Fruit fly (Drosophila melanogaster) whole organism, embryonic: ENCODE measurements around the gene Rbf.

Source experiments
- Ada2b ChIP-seq: fragments of 200-800 bp; sonication (Bioruptor generic); IDR thresholded peaks from 2 replicates; pipeline ENCODE4 v1.3.6; 2022; ENCODE audit warnings: missing biosample characterization, missing genetic modification characterization
- Adf1 ChIP-seq: fragments of 200-800 bp; sonication (Bioruptor generic); IDR thresholded peaks from 2 replicates; pipeline ENCODE4 v1.3.6; 2022; ENCODE audit warnings: missing biosample characterization, missing genetic modification characterization
- CG10654 ChIP-seq: fragments of 200-800 bp; sonication (Bioruptor generic); optimal IDR thresholded peaks from 2 replicates; lab custom pipeline; 2016; ENCODE audit warnings: missing biosample characterization, missing genetic modification characterization
- CG12391 ChIP-seq: fragments of 200-800 bp; sonication (Bioruptor generic); optimal IDR thresholded peaks from 3 replicates; lab custom pipeline; 2018; ENCODE audit warnings: missing biosample characterization, mild to moderate bottlenecking, missing genetic modification characterization, moderate library complexity
- CG13775 ChIP-seq: fragments of 200-800 bp; sonication (Bioruptor generic); optimal IDR thresholded peaks from 3 replicates; lab custom pipeline; 2017; ENCODE audit warnings: missing biosample characterization, mild to moderate bottlenecking, missing genetic modification characterization
- CG16815 ChIP-seq: fragments of 200-800 bp; sonication (Bioruptor generic); optimal IDR thresholded peaks from 3 replicates; lab custom pipeline; 2017; ENCODE audit warnings: missing biosample characterization, mild to moderate bottlenecking, missing genetic modification characterization
- CG17359 ChIP-seq: fragments of 200-800 bp; sonication (Bioruptor generic); optimal IDR thresholded peaks from 3 replicates; lab custom pipeline; 2018; ENCODE audit warnings: missing biosample characterization, mild to moderate bottlenecking, missing genetic modification characterization, moderate library complexity
- CG1832 ChIP-seq: fragments of 200-800 bp; sonication (Bioruptor generic); optimal IDR thresholded peaks from 2 replicates; lab custom pipeline; 2017; ENCODE audit warnings: missing biosample characterization, mild to moderate bottlenecking, missing genetic modification characterization, inconsistent platforms
- CG2120 ChIP-seq: fragments of 200-800 bp; sonication (Bioruptor generic); optimal IDR thresholded peaks from 3 replicates; lab custom pipeline; 2016; ENCODE audit warnings: missing biosample characterization, missing genetic modification characterization
- CG2199 ChIP-seq: fragments of 200-800 bp; sonication (Bioruptor generic); IDR thresholded peaks from 3 replicates; pipeline ENCODE4 v1.3.6; 2022; ENCODE audit warnings: missing biosample characterization, missing genetic modification characterization
- CG2875 ChIP-seq: fragments of 200-800 bp; sonication (Bioruptor generic); optimal IDR thresholded peaks from 2 replicates; lab custom pipeline; 2017; ENCODE audit warnings: missing biosample characterization, mild to moderate bottlenecking, missing genetic modification characterization, missing genetic modification reagents
- CG31365 ChIP-seq: fragments of 200-800 bp; sonication (Bioruptor generic); optimal IDR thresholded peaks from 2 replicates; lab custom pipeline; 2018; ENCODE audit warnings: missing biosample characterization, mild to moderate bottlenecking, missing genetic modification characterization
- CG3407 ChIP-seq: fragments of 200-800 bp; sonication (Bioruptor generic); optimal IDR thresholded peaks from 2 replicates; lab custom pipeline; 2018; ENCODE audit warnings: missing biosample characterization, mild to moderate bottlenecking, missing genetic modification characterization
- CG3995 ChIP-seq: fragments of 200-800 bp; sonication (Bioruptor generic); optimal IDR thresholded peaks from 3 replicates; lab custom pipeline; 2016; ENCODE audit warnings: missing biosample characterization, missing genetic modification characterization
- CG4404 ChIP-seq: fragments of 200-800 bp; sonication (Bioruptor generic); IDR thresholded peaks from 2 replicates; pipeline ENCODE4 v1.3.6; 2022; ENCODE audit warnings: missing biosample characterization, missing genetic modification characterization
- CG4820 ChIP-seq: fragments of 200-800 bp; sonication (Bioruptor generic); optimal IDR thresholded peaks from 3 replicates; lab custom pipeline; 2016; ENCODE audit warnings: missing biosample characterization, missing genetic modification characterization
- CG6254 ChIP-seq: fragments of 200-800 bp; sonication (Bioruptor generic); optimal IDR thresholded peaks from 3 replicates; lab custom pipeline; 2017; ENCODE audit warnings: mild to moderate bottlenecking, missing biosample characterization, missing genetic modification reagents, missing genetic modification characterization
- CG6272 ChIP-seq: fragments of 200-800 bp; sonication (Bioruptor generic); IDR thresholded peaks from 2 replicates; pipeline ENCODE4 v1.3.6; 2022; ENCODE audit warnings: missing biosample characterization, missing genetic modification characterization
- CG6813 ChIP-seq: fragments of 200-800 bp; sonication (Bioruptor generic); optimal IDR thresholded peaks from 2 replicates; lab custom pipeline; 2017; ENCODE audit warnings: missing biosample characterization, missing genetic modification characterization, mild to moderate bottlenecking, moderate library complexity, missing genetic modification reagents
- CG6854 ChIP-seq: fragments of 200-800 bp; sonication (Bioruptor generic); optimal IDR thresholded peaks from 3 replicates; lab custom pipeline; 2017; ENCODE audit warnings: missing biosample characterization, mild to moderate bottlenecking, missing genetic modification characterization
- CG7839 ChIP-seq: fragments of 200-800 bp; sonication (Bioruptor generic); optimal IDR thresholded peaks from 3 replicates; lab custom pipeline; 2018; ENCODE audit warnings: missing biosample characterization, mild to moderate bottlenecking, missing genetic modification characterization, moderate library complexity
- CG8281 ChIP-seq: fragments of 200-800 bp; sonication (Bioruptor generic); optimal IDR thresholded peaks from 2 replicates; lab custom pipeline; 2018; ENCODE audit warnings: missing biosample characterization, mild to moderate bottlenecking, missing genetic modification characterization, moderate library complexity
- CG8924 ChIP-seq: fragments of 200-800 bp; optimal IDR thresholded peaks from 3 replicates; lab custom pipeline; 2019; ENCODE audit warnings: missing biosample characterization, mild to moderate bottlenecking, missing genetic modification characterization, moderate library complexity
- CoRest ChIP-seq: fragments of 200-800 bp; sonication (Bioruptor generic); optimal IDR thresholded peaks from 3 replicates; lab custom pipeline; 2018; ENCODE audit warnings: missing biosample characterization, mild to moderate bottlenecking, missing genetic modification characterization, moderate library complexity
- Dll ChIP-seq: fragments of 200-800 bp; sonication (Bioruptor generic); IDR thresholded peaks from 4 replicates; pipeline ENCODE4 v1.3.6; 2022; ENCODE audit warnings: missing biosample characterization, missing genetic modification characterization; ENCODE audit not compliant: partially characterized antibody
- ERR ChIP-seq: fragments of 200-800 bp; sonication (Bioruptor generic); optimal IDR thresholded peaks from 2 replicates; lab custom pipeline; 2016; ENCODE audit warnings: missing biosample characterization, missing genetic modification characterization
- HHEX ChIP-seq: fragments of 200-800 bp; sonication (Bioruptor generic); optimal IDR thresholded peaks from 3 replicates; lab custom pipeline; 2017; ENCODE audit warnings: missing biosample characterization, mild to moderate bottlenecking, missing genetic modification characterization, missing genetic modification reagents
- HmgZ ChIP-seq: fragments of 200-800 bp; sonication (Bioruptor generic); optimal IDR thresholded peaks from 2 replicates; lab custom pipeline; 2018; ENCODE audit warnings: missing biosample characterization, mild to moderate bottlenecking, missing genetic modification characterization
- Hmx ChIP-seq: fragments of 200-800 bp; sonication (Bioruptor generic); optimal IDR thresholded peaks from 2 replicates; lab custom pipeline; 2016; ENCODE audit warnings: missing biosample characterization, missing genetic modification characterization
- MTF-1 ChIP-seq: fragments of 200-800 bp; sonication (Bioruptor generic); optimal IDR thresholded peaks from 2 replicates; lab custom pipeline; 2018; ENCODE audit warnings: missing biosample characterization, mild to moderate bottlenecking, missing genetic modification characterization, borderline replicate concordance
- Meics ChIP-seq: fragments of 200-800 bp; sonication (Bioruptor generic); optimal IDR thresholded peaks from 2 replicates; lab custom pipeline; 2017; ENCODE audit warnings: missing biosample characterization, mild to moderate bottlenecking, missing genetic modification characterization
- NFAT ChIP-seq: fragments of 200-800 bp; sonication (Bioruptor generic); IDR thresholded peaks from 2 replicates; pipeline ENCODE4 v1.3.6; 2022; ENCODE audit warnings: missing biosample characterization, missing genetic modification characterization
- Oli ChIP-seq: fragments of 200-800 bp; sonication (Bioruptor generic); optimal IDR thresholded peaks from 2 replicates; lab custom pipeline; 2018; ENCODE audit warnings: missing biosample characterization, mild to moderate bottlenecking, missing genetic modification characterization, moderate library complexity
- Optix ChIP-seq: fragments of 200-800 bp; sonication (Bioruptor generic); IDR thresholded peaks from 3 replicates; pipeline ENCODE4 v1.3.6; 2022; ENCODE audit warnings: missing biosample characterization, missing genetic modification characterization
- Pdp1 ChIP-seq, 2 experiments: fragments of 200-800 bp; sonication (Bioruptor generic); optimal IDR thresholded peaks; 3 replicates each; lab custom pipeline; 2016; ENCODE audit warnings: missing biosample characterization in 2 of 2, missing genetic modification characterization in 2 of 2, mild to moderate bottlenecking in 1 of 2, moderate library complexity in 1 of 2
- Sox102F ChIP-seq: fragments of 200-800 bp; sonication (Bioruptor generic); optimal IDR thresholded peaks from 2 replicates; lab custom pipeline; 2018; ENCODE audit warnings: missing biosample characterization, mild to moderate bottlenecking, missing genetic modification characterization, moderate library complexity
- Spps ChIP-seq: fragments of 200-800 bp; sonication (Bioruptor generic); optimal IDR thresholded peaks from 2 replicates; lab custom pipeline; 2018; ENCODE audit warnings: missing biosample characterization, mild to moderate bottlenecking, missing genetic modification characterization
- Sry-δ ChIP-seq: fragments of 200-800 bp; sonication (Bioruptor generic); optimal IDR thresholded peaks from 2 replicates; lab custom pipeline; 2016; ENCODE audit warnings: missing biosample characterization, missing genetic modification characterization
- Taf1 ChIP-seq: fragments of 200-800 bp; sonication (Bioruptor generic); IDR thresholded peaks from 2 replicates; pipeline ENCODE4 v1.3.6; 2022; ENCODE audit warnings: missing biosample characterization, missing genetic modification characterization
- Usf ChIP-seq: fragments of 200-800 bp; sonication (Bioruptor generic); optimal IDR thresholded peaks from 2 replicates; lab custom pipeline; 2017; ENCODE audit warnings: missing genotype, missing biosample characterization, missing genetic modification characterization
- ab ChIP-seq: fragments of 200-800 bp; sonication (Bioruptor generic); optimal IDR thresholded peaks from 2 replicates; lab custom pipeline; 2016; ENCODE audit warnings: missing biosample characterization, missing genetic modification characterization
- cas ChIP-seq: fragments of 200-800 bp; sonication (Bioruptor generic); IDR thresholded peaks from 2 replicates; pipeline ENCODE4 v1.3.6; 2022; ENCODE audit warnings: missing biosample characterization, missing genetic modification characterization
- cg ChIP-seq: fragments of 200-800 bp; sonication (Bioruptor generic); optimal IDR thresholded peaks from 3 replicates; lab custom pipeline; 2019; ENCODE audit warnings: missing biosample characterization, mild to moderate bottlenecking, missing genetic modification characterization, moderate library complexity
- crc ChIP-seq: fragments of 200-800 bp; sonication (Bioruptor generic); optimal IDR thresholded peaks from 2 replicates; lab custom pipeline; 2016; ENCODE audit warnings: missing biosample characterization, missing genetic modification characterization
- gce ChIP-seq: fragments of 200-800 bp; sonication (Bioruptor generic); IDR thresholded peaks from 3 replicates; pipeline ENCODE4 v1.3.6; 2022; ENCODE audit warnings: missing biosample characterization, missing genetic modification characterization
- lola ChIP-seq, 3 experiments: fragments of >200 bp in 2 of 3; fragments of 200-800 bp in 1 of 3; sonication (Bioruptor generic) in 1 of 3; optimal IDR thresholded peaks; 2 replicates each; lab custom pipeline; 2017 to 2019; ENCODE audit warnings: missing biosample characterization in 3 of 3, missing genetic modification characterization in 3 of 3, mild to moderate bottlenecking in 1 of 3, moderate library complexity in 1 of 3
- sens-2 ChIP-seq: fragments of 200-800 bp; sonication (Bioruptor generic); IDR thresholded peaks from 2 replicates; pipeline ENCODE4 v1.3.6; 2022; ENCODE audit warnings: missing biosample characterization, missing genetic modification characterization
- sna ChIP-seq: fragments of 200-800 bp; sonication (Bioruptor generic); IDR thresholded peaks from 2 replicates; pipeline ENCODE4 v1.3.6; 2022; ENCODE audit warnings: missing biosample characterization, missing genetic modification characterization; ENCODE audit not compliant: partially characterized antibody
- sqz ChIP-seq: fragments of 200-800 bp; sonication (Bioruptor generic); optimal IDR thresholded peaks from 3 replicates; lab custom pipeline; 2018; ENCODE audit warnings: missing biosample characterization, mild to moderate bottlenecking, missing genetic modification characterization
- zf30C ChIP-seq: fragments of 200-800 bp; sonication (Bioruptor generic); optimal IDR thresholded peaks from 3 replicates; lab custom pipeline; 2018; ENCODE audit warnings: missing biosample characterization, mild to moderate bottlenecking, missing genetic modification characterization

Gene Rbf

DNA sequence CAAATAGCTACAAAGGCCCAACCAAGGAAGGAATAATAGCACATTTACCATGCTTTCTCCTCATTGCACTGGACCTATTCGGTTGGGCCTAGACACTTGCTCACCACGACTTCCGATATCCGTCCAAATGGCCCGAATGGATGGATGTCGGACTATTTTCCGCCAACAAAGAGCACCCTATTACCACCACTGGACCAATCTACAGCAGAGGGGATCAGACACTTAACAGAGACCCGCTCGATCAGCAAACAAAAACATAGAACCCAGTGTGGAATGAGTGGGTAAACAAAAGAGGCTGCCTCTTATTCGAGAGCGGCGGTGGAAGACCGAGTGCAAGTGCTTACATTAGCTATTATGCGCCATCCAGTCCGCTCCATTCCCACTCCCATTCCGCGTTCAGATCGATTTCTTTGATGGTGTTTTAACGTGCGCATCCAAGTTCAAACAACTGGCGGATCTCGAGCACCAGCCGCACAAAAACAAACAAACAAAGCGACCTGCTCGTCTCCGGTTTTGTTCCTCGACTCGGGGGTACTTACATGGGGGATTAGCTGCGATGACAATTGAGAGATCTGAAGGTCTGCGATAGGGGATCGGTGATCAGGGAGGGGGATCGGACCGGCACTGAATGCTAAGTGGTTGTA lies 32.7 kb downstream of the Rbf start (continued):
- no peak for TF ChIP-seq CG8281
- TF ChIP-seq crc, result no peak
- TF ChIP-seq Oli (tag; lab: Kevin White, UChicago), result no peak
- no peak for TF ChIP-seq Adf1 (GFP tag; lab: Robert Waterston, UW)
- TF ChIP-seq sna, result no peak
- TF ChIP-seq CG4820, result no peak
- TF ChIP-seq CG3407 (GFP tag; lab: Kevin White, UChicago), result peak; percentile 4
- peak; percentile 39 for TF ChIP-seq Sry-δ
- no peak for TF ChIP-seq CG1832 (GFP tag; lab: Kevin White, UChicago)
- no peak for TF ChIP-seq Meics (GFP tag; lab: Kevin White, UChicago)
- TF ChIP-seq HmgZ, result no peak
- peak; percentile 97 for TF ChIP-seq CG6254
- no peak for TF ChIP-seq cg
- no peak for TF ChIP-seq CG2875 (GFP tag; lab: Kevin White, UChicago)
- no peak for TF ChIP-seq ab (GFP tag; lab: Kevin White, UChicago)
- TF ChIP-seq CoRest (tag; lab: Kevin White, UChicago), result no peak
- no peak for TF ChIP-seq CG8924
- TF ChIP-seq CG16815 (GFP tag; lab: Kevin White, UChicago), result no peak
- TF ChIP-seq CG6813, result peak; percentile 44
- TF ChIP-seq sens-2 (GFP tag; lab: Robert Waterston, UW), result no peak
- TF ChIP-seq HHEX (GFP tag; lab: Kevin White, UChicago), result no peak
- TF ChIP-seq Pdp1 (GFP tag; optimal IDR thresholded peaks at IDR 0.05; lab: Kevin White, UChicago), result peak in 1 of 2 experiments; percentile 13
- no peak for TF ChIP-seq Dll (GFP tag; lab: Robert Waterston, UW)
- TF ChIP-seq Optix, result 0 out of 3 replicates have a peak, but pooled peaks have one; percentile 7
- no peak for TF ChIP-seq gce
- TF ChIP-seq CG6272 (GFP tag; lab: Robert Waterston, UW), result no peak
- TF ChIP-seq Ada2b, result no peak
- TF ChIP-seq NFAT, result no peak
- TF ChIP-seq cas (GFP tag; lab: Robert Waterston, UW), result no peak
- peak in 1 of 3 experiments; percentile 2 for TF ChIP-seq lola (GFP tag; optimal IDR thresholded peaks at IDR 0.05; lab: Kevin White, UChicago)
- peak; percentile 16 for TF ChIP-seq Spps
- no peak for TF ChIP-seq Sox102F
- TF ChIP-seq CG6854 (GFP tag; lab: Kevin White, UChicago), result no peak
- TF ChIP-seq ERR (GFP tag; lab: Kevin White, UChicago), result no peak
- no peak for TF ChIP-seq CG2120
- TF ChIP-seq CG17359, result no peak
- no peak for TF ChIP-seq MTF-1
- no peak for TF ChIP-seq CG31365 (tag; lab: Kevin White, UChicago)
- no peak for TF ChIP-seq sqz (GFP tag; lab: Kevin White, UChicago)
- TF ChIP-seq CG12391, result no peak
- no peak for TF ChIP-seq Taf1
- TF ChIP-seq CG13775 (GFP tag; lab: Kevin White, UChicago), result no peak
- no peak for TF ChIP-seq CG3995 (GFP tag; lab: Kevin White, UChicago)
- no peak for TF ChIP-seq CG7839
- TF ChIP-seq CG10654 (GFP tag; lab: Kevin White, UChicago), result no peak
- TF ChIP-seq CG4404, result no peak
- no peak for TF ChIP-seq zf30C
- TF ChIP-seq CG2199 (GFP tag; lab: Robert Waterston, UW), result no peak
- TF ChIP-seq Usf (GFP tag; lab: Kevin White, UChicago), result no peak
- TF ChIP-seq Hmx (GFP tag; lab: Kevin White, UChicago), result no peak
